Fruit fly (Drosophila melanogaster) whole organism, embryonic: ENCODE measurements around the gene CG42488.

Source experiments
- BtbVII ChIP-seq: fragments of 200-800 bp; sonication (Bioruptor generic); optimal IDR thresholded peaks from 3 replicates; lab custom pipeline; 2017; ENCODE audit warnings: missing biosample characterization, mild to moderate bottlenecking, missing genetic modification characterization
- CG10209 ChIP-seq: fragments of 200-800 bp; sonication (Bioruptor generic); optimal IDR thresholded peaks from 3 replicates; lab custom pipeline; 2017; ENCODE audit warnings: missing biosample characterization, mild to moderate bottlenecking, missing genetic modification characterization, missing genetic modification reagents
- CG11456 ChIP-seq: fragments of 200-800 bp; sonication (Bioruptor generic); IDR thresholded peaks from 3 replicates; pipeline ENCODE4 v1.3.6; 2022; ENCODE audit warnings: missing biosample characterization, missing genetic modification characterization
- CG11560 ChIP-seq: fragments of 200-800 bp; sonication (Bioruptor generic); IDR thresholded peaks from 3 replicates; pipeline ENCODE4 v1.3.6; 2022; ENCODE audit warnings: missing biosample characterization, missing genetic modification characterization
- CG12391 ChIP-seq: fragments of 200-800 bp; sonication (Bioruptor generic); optimal IDR thresholded peaks from 3 replicates; lab custom pipeline; 2018; ENCODE audit warnings: missing biosample characterization, mild to moderate bottlenecking, missing genetic modification characterization, moderate library complexity
- CG12769 ChIP-seq: fragments of 200-800 bp; sonication (Bioruptor generic); optimal IDR thresholded peaks from 2 replicates; lab custom pipeline; 2019; ENCODE audit warnings: missing biosample characterization, mild to moderate bottlenecking, missing genetic modification characterization, moderate library complexity
- CG14710 ChIP-seq: fragments of 200-800 bp; sonication (Bioruptor generic); optimal IDR thresholded peaks from 3 replicates; lab custom pipeline; 2019; ENCODE audit warnings: missing biosample characterization, mild to moderate bottlenecking, missing genetic modification characterization, moderate library complexity
- CG1647 ChIP-seq: fragments of 200-800 bp; sonication (Bioruptor generic); optimal IDR thresholded peaks from 3 replicates; lab custom pipeline; 2016; ENCODE audit warnings: missing biosample characterization, missing genetic modification characterization
- CG17359 ChIP-seq: fragments of 200-800 bp; sonication (Bioruptor generic); optimal IDR thresholded peaks from 3 replicates; lab custom pipeline; 2018; ENCODE audit warnings: missing biosample characterization, mild to moderate bottlenecking, missing genetic modification characterization, moderate library complexity
- CG18476 ChIP-seq: fragments of 200-800 bp; sonication (Bioruptor generic); optimal IDR thresholded peaks from 2 replicates; lab custom pipeline; 2016; ENCODE audit warnings: missing biosample characterization, mild to moderate bottlenecking, missing genetic modification characterization
- CG18619 ChIP-seq: fragments of 200-800 bp; sonication (Bioruptor generic); optimal IDR thresholded peaks from 3 replicates; lab custom pipeline; 2017; ENCODE audit warnings: missing biosample characterization, mild to moderate bottlenecking, missing genetic modification characterization
- CG30020 ChIP-seq: fragments of 200-800 bp; optimal IDR thresholded peaks from 2 replicates; lab custom pipeline; 2019; ENCODE audit warnings: missing biosample characterization, mild to moderate bottlenecking, missing genetic modification characterization, moderate library complexity
- CG31365 ChIP-seq: fragments of 200-800 bp; sonication (Bioruptor generic); optimal IDR thresholded peaks from 2 replicates; lab custom pipeline; 2018; ENCODE audit warnings: missing biosample characterization, mild to moderate bottlenecking, missing genetic modification characterization
- CG32767 ChIP-seq: fragments of 200-800 bp; sonication (Bioruptor generic); IDR thresholded peaks from 2 replicates; pipeline ENCODE4 v1.3.6; 2022; ENCODE audit warnings: missing biosample characterization, missing genetic modification characterization
- CG3407 ChIP-seq: fragments of 200-800 bp; sonication (Bioruptor generic); optimal IDR thresholded peaks from 2 replicates; lab custom pipeline; 2018; ENCODE audit warnings: missing biosample characterization, mild to moderate bottlenecking, missing genetic modification characterization
- CG34224 ChIP-seq: fragments of 200-800 bp; sonication (Bioruptor generic); IDR thresholded peaks from 3 replicates; pipeline ENCODE4 v1.3.6; 2022; ENCODE audit warnings: missing biosample characterization, missing genetic modification characterization; ENCODE audit not compliant: partially characterized antibody
- CG4617 ChIP-seq: fragments of 200-800 bp; sonication (Bioruptor generic); optimal IDR thresholded peaks from 3 replicates; lab custom pipeline; 2016; ENCODE audit warnings: missing biosample characterization, missing genetic modification characterization, borderline replicate concordance
- CG5245 ChIP-seq: fragments of 200-800 bp; sonication (Bioruptor generic); optimal IDR thresholded peaks from 3 replicates; lab custom pipeline; 2016; ENCODE audit warnings: missing biosample characterization, missing genetic modification characterization
- CG6175 ChIP-seq: fragments of 200-800 bp; sonication (Bioruptor generic); IDR thresholded peaks from 3 replicates; pipeline ENCODE4 v1.3.6; 2022; ENCODE audit warnings: missing biosample characterization, missing genetic modification characterization
- CG6683 ChIP-seq: fragments of 200-800 bp; sonication (Bioruptor generic); optimal IDR thresholded peaks from 2 replicates; lab custom pipeline; 2017; ENCODE audit warnings: missing biosample characterization, mild to moderate bottlenecking, missing genetic modification characterization, missing genetic modification reagents
- CG6813 ChIP-seq: fragments of 200-800 bp; sonication (Bioruptor generic); optimal IDR thresholded peaks from 2 replicates; lab custom pipeline; 2017; ENCODE audit warnings: missing biosample characterization, missing genetic modification characterization, mild to moderate bottlenecking, moderate library complexity, missing genetic modification reagents
- CG8388 ChIP-seq: fragments of 200-800 bp; sonication (Bioruptor generic); optimal IDR thresholded peaks from 2 replicates; lab custom pipeline; 2019; ENCODE audit warnings: missing biosample characterization, mild to moderate bottlenecking, missing genetic modification characterization, moderate library complexity
- E2f2 ChIP-seq: fragments of 200-800 bp; sonication (Bioruptor generic); IDR thresholded peaks from 2 replicates; pipeline ENCODE4 v1.3.6; 2022; ENCODE audit warnings: missing biosample characterization, missing genetic modification characterization
- Gsc ChIP-seq: fragments of 200-800 bp; sonication (Bioruptor generic); IDR thresholded peaks from 2 replicates; pipeline ENCODE4 v1.3.6; 2022; ENCODE audit warnings: missing biosample characterization, missing genetic modification characterization
- Hey ChIP-seq: fragments of 200-800 bp; sonication (Bioruptor generic); optimal IDR thresholded peaks from 3 replicates; lab custom pipeline; 2018; ENCODE audit warnings: missing biosample characterization, mild to moderate bottlenecking, missing genetic modification characterization
- MESR4 ChIP-seq: fragments of 200-800 bp; sonication (Bioruptor generic); optimal IDR thresholded peaks from 2 replicates; lab custom pipeline; 2018; ENCODE audit warnings: missing biosample characterization, mild to moderate bottlenecking, missing genetic modification characterization, moderate library complexity
- Mes4 ChIP-seq: fragments of 200-800 bp; sonication (Bioruptor generic); optimal IDR thresholded peaks from 2 replicates; lab custom pipeline; 2016; ENCODE audit warnings: missing biosample characterization, missing genetic modification characterization
- NC2α ChIP-seq: fragments of 200-800 bp; sonication (Bioruptor generic); optimal IDR thresholded peaks from 2 replicates; lab custom pipeline; 2016; ENCODE audit warnings: missing biosample characterization, missing genetic modification characterization
- NfI ChIP-seq: fragments of 200-800 bp; sonication (Bioruptor generic); optimal IDR thresholded peaks from 3 replicates; lab custom pipeline; 2018; ENCODE audit warnings: missing biosample characterization, mild to moderate bottlenecking, missing genetic modification characterization, moderate library complexity
- Oaz ChIP-seq: fragments of 200-800 bp; sonication (Bioruptor generic); IDR thresholded peaks from 2 replicates; pipeline ENCODE4 v1.3.6; 2022; ENCODE audit warnings: missing biosample characterization, missing genetic modification characterization
- Oli ChIP-seq: fragments of 200-800 bp; sonication (Bioruptor generic); optimal IDR thresholded peaks from 2 replicates; lab custom pipeline; 2018; ENCODE audit warnings: missing biosample characterization, mild to moderate bottlenecking, missing genetic modification characterization, moderate library complexity
- Opbp ChIP-seq: fragments of 200-800 bp; sonication (Bioruptor generic); IDR thresholded peaks from 3 replicates; pipeline ENCODE4 v1.3.6; 2022; ENCODE audit warnings: missing biosample characterization, missing genetic modification characterization; ENCODE audit not compliant: partially characterized antibody
- Pdp1 ChIP-seq, 2 experiments: fragments of 200-800 bp; sonication (Bioruptor generic); optimal IDR thresholded peaks; 3 replicates each; lab custom pipeline; 2016; ENCODE audit warnings: missing biosample characterization in 2 of 2, missing genetic modification characterization in 2 of 2, mild to moderate bottlenecking in 1 of 2, moderate library complexity in 1 of 2
- Six4 ChIP-seq: fragments of 200-800 bp; sonication (Bioruptor generic); optimal IDR thresholded peaks from 2 replicates; lab custom pipeline; 2016; ENCODE audit warnings: missing biosample characterization, missing genetic modification characterization
- Sox100B ChIP-seq: fragments of 200-800 bp; sonication (Bioruptor generic); optimal IDR thresholded peaks from 3 replicates; lab custom pipeline; 2018; ENCODE audit warnings: missing biosample characterization, mild to moderate bottlenecking, missing genetic modification characterization
- Tbp ChIP-seq: fragments of >200 bp; optimal IDR thresholded peaks from 2 replicates; lab custom pipeline; 2018; ENCODE audit warnings: missing biosample characterization, missing genetic modification characterization
- Usf ChIP-seq: fragments of 200-800 bp; sonication (Bioruptor generic); optimal IDR thresholded peaks from 2 replicates; lab custom pipeline; 2017; ENCODE audit warnings: missing genotype, missing biosample characterization, missing genetic modification characterization
- az2 ChIP-seq: fragments of 200-800 bp; sonication (Bioruptor generic); optimal IDR thresholded peaks from 3 replicates; lab custom pipeline; 2016; ENCODE audit warnings: missing biosample characterization, missing genetic modification characterization
- cas ChIP-seq: fragments of 200-800 bp; sonication (Bioruptor generic); IDR thresholded peaks from 2 replicates; pipeline ENCODE4 v1.3.6; 2022; ENCODE audit warnings: missing biosample characterization, missing genetic modification characterization
- crol ChIP-seq: fragments of 200-800 bp; sonication (Bioruptor generic); IDR thresholded peaks from 2 replicates; pipeline ENCODE4 v1.3.6; 2022; ENCODE audit warnings: missing biosample characterization, missing genetic modification characterization
- crp ChIP-seq, 2 experiments: fragments of 200-800 bp; sonication (Bioruptor generic); optimal IDR thresholded peaks; 2 replicates in 1 of 2; 3 replicates in 1 of 2; lab custom pipeline; 2017; ENCODE audit warnings: missing biosample characterization in 2 of 2, missing genetic modification characterization in 2 of 2, mild to moderate bottlenecking in 1 of 2, moderate library complexity in 1 of 2
- da ChIP-seq: fragments of 200-800 bp; sonication (Bioruptor generic); optimal IDR thresholded peaks from 2 replicates; lab custom pipeline; 2016; ENCODE audit warnings: missing biosample characterization, missing genetic modification characterization
- dati ChIP-seq: fragments of 200-800 bp; sonication (Bioruptor generic); IDR thresholded peaks from 2 replicates; pipeline ENCODE4 v1.3.6; 2022; ENCODE audit warnings: missing biosample characterization, missing genetic modification characterization
- her ChIP-seq: fragments of 200-800 bp; sonication (Bioruptor generic); optimal IDR thresholded peaks from 2 replicates; lab custom pipeline; 2016; ENCODE audit warnings: missing biosample characterization, missing genetic modification characterization
- lbe ChIP-seq: fragments of 200-800 bp; sonication (Bioruptor generic); optimal IDR thresholded peaks from 2 replicates; lab custom pipeline; 2016; ENCODE audit warnings: missing biosample characterization, mild to moderate bottlenecking, missing genetic modification characterization
- p53 ChIP-seq: fragments of 200-800 bp; sonication (Bioruptor generic); optimal IDR thresholded peaks from 2 replicates; lab custom pipeline; 2016; ENCODE audit warnings: missing biosample characterization, missing genetic modification characterization
- pros ChIP-seq: fragments of 200-800 bp; sonication (Bioruptor generic); optimal IDR thresholded peaks from 3 replicates; lab custom pipeline; 2019; ENCODE audit warnings: missing biosample characterization, mild to moderate bottlenecking, missing genetic modification characterization, moderate library complexity
- sqz ChIP-seq: fragments of 200-800 bp; sonication (Bioruptor generic); optimal IDR thresholded peaks from 3 replicates; lab custom pipeline; 2018; ENCODE audit warnings: missing biosample characterization, mild to moderate bottlenecking, missing genetic modification characterization
- unc-4 ChIP-seq: fragments of 200-800 bp; sonication (Bioruptor generic); IDR thresholded peaks from 2 replicates; pipeline ENCODE4 v1.3.6; 2022; ENCODE audit warnings: missing biosample characterization, missing genetic modification characterization; ENCODE audit not compliant: partially characterized antibody
- zen2 ChIP-seq: fragments of 200-800 bp; sonication (Bioruptor generic); IDR thresholded peaks from 3 replicates; pipeline ENCODE4 v1.3.6; 2022; ENCODE audit warnings: missing biosample characterization, missing genetic modification characterization; ENCODE audit not compliant: partially characterized antibody

Gene CG42488

DNA sequence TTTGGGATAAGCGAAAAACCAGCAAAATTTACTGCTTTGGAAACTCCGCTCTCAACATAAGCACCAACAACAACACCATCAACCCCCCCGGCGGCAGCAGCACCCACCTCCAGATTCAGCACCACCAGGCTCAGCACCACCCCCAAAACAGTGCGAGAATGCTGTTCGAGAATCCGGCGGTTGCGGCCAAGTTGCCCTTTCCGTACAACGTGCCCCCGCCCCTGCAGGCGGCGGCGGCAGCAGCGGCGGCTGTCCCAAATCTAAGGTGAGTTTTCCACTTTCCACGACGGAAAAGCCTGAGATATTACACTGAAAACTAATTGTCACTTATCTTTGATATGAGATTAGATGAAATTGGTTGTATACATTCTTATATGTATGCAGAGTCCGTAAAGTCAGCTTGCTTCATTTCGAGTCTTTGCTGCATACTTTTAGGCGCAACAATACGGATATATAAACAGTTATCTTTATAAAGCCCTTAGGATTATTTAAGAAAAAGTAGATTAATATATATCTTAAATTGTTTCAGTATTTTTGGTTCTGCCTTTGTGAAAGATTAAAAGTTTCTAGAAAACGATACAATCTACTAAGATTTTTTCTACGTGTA lies 36.7 kb downstream of the CG42488 start (continued):
- TF ChIP-seq Oaz (no peak), CG14710 (tag; lab: Kevin White, UChicago) (peak; percentile 18), CG6175 (GFP tag; lab: Robert Waterston, UW) (no peak), CG5245 (GFP tag; lab: Kevin White, UChicago) (no peak), MESR4 (GFP tag; lab: Kevin White, UChicago) (no peak), Tbp (GFP tag; lab: Kevin White, UChicago) (no peak), NfI (GFP tag; lab: Kevin White, UChicago) (no peak), CG30020 (tag; lab: Kevin White, UChicago) (no peak), CG11560 (no peak), pros (GFP tag; lab: Kevin White, UChicago) (peak; percentile 29), lbe (GFP tag; lab: Kevin White, UChicago) (no peak), Usf (GFP tag; lab: Kevin White, UChicago) (no peak), Sox100B (GFP tag; lab: Kevin White, UChicago) (peak; percentile 41), CG12769 (tag; lab: Kevin White, UChicago) (no peak), NC2α (no peak), CG34224 (no peak), CG10209 (GFP tag; lab: Kevin White, UChicago) (no peak), CG17359 (tag; lab: Kevin White, UChicago) (peak; percentile 23), Six4 (GFP tag; lab: Kevin White, UChicago) (peak; percentile 11), az2 (GFP tag; lab: Kevin White, UChicago) (peak; percentile 22), CG4617 (GFP tag; lab: Kevin White, UChicago) (no peak), Pdp1 (GFP tag; optimal IDR thresholded peaks at IDR 0.05; lab: Kevin White, UChicago) (no peak), cas (GFP tag; lab: Robert Waterston, UW) (no peak), Hey (tag; lab: Kevin White, UChicago) (no peak), CG18476 (peak; percentile 31), CG12391 (tag; lab: Kevin White, UChicago) (peak; percentile 23), p53 (GFP tag; lab: Kevin White, UChicago) (no peak), zen2 (GFP tag; lab: Robert Waterston, UW) (no peak), crp (GFP tag; optimal IDR thresholded peaks at IDR 0.05; lab: Kevin White, UChicago) (no peak), CG11456 (GFP tag; lab: Robert Waterston, UW) (no peak), CG32767 (GFP tag; lab: Robert Waterston, UW) (no peak), da (GFP tag; lab: Kevin White, UChicago) (no peak), CG6683 (GFP tag; lab: Kevin White, UChicago) (no peak), CG18619 (peak; percentile 28), CG1647 (GFP tag; lab: Kevin White, UChicago) (no peak), sqz (no peak), CG8388 (GFP tag; lab: Kevin White, UChicago) (peak; percentile 25), unc-4 (GFP tag; lab: Robert Waterston, UW) (no peak), BtbVII (GFP tag; lab: Kevin White, UChicago) (peak; percentile 1), Gsc (no peak), dati (GFP tag; lab: Robert Waterston, UW) (no peak), Oli (tag; lab: Kevin White, UChicago) (peak; percentile 40), Opbp (GFP tag; lab: Robert Waterston, UW) (no peak), E2f2 (GFP tag; lab: Robert Waterston, UW) (no peak), crol (no peak), her (GFP tag; lab: Kevin White, UChicago) (no peak), Mes4 (GFP tag; lab: Kevin White, UChicago) (no peak), CG3407 (GFP tag; lab: Kevin White, UChicago) (no peak), CG6813 (GFP tag; lab: Kevin White, UChicago) (peak; percentile 4), CG31365 (tag; lab: Kevin White, UChicago) (no peak)
